Fruit fly (Drosophila melanogaster): Measurements from ENCODE around the gene CG11068.

Gene CG11068

dm6 chrX:13994783-13995341 lies 39.8 kb downstream of the CG11068 start (continued):
- TF ChIP-seq vri (GFP tag; optimal IDR thresholded peaks at IDR 0.05), result peak; percentile 58
- TF ChIP-seq pdm3 (GFP tag; optimal IDR thresholded peaks at IDR 0.05), result peak; percentile 37
- peak; percentile 52 for TF ChIP-seq Sox14 (GFP tag; optimal IDR thresholded peaks at IDR 0.05)
- peak; percentile 75 for TF ChIP-seq CG8119 (GFP tag; IDR thresholded peaks at IDR 0.05)
- TF ChIP-seq fkh (GFP tag; optimal IDR thresholded peaks at IDR 0.05), result peak; percentile 89
- no peak for TF ChIP-seq Hr39 (GFP tag; optimal IDR thresholded peaks at IDR 0.05)
- TF ChIP-seq CG6808 (GFP tag; optimal IDR thresholded peaks at IDR 0.05), result peak; percentile 88
- peak; percentile 36; the same call in 1 of the 2 replicates for TF ChIP-seq Gug (GFP tag; IDR thresholded peaks at IDR 0.05)
- peak; percentile 59 for TF ChIP-seq CG3919 (GFP tag; optimal IDR thresholded peaks at IDR 0.05)
- peak; percentile 19 for TF ChIP-seq dsx (GFP tag; optimal IDR thresholded peaks at IDR 0.05; ENCODE audit: poor library complexity, severe bottlenecking)
- TF ChIP-seq achi (GFP tag; optimal IDR thresholded peaks at IDR 0.05), result peak; percentile 39
- peak; percentile 63 for TF ChIP-seq CG15336 (GFP tag; IDR thresholded peaks at IDR 0.05)
- peak; percentile 70 for TF ChIP-seq CG9139 (GFP tag; optimal IDR thresholded peaks at IDR 0.05)
- no peak for TF ChIP-seq Hr38 (GFP tag; optimal IDR thresholded peaks at IDR 0.05)
- peak; percentile 17 for TF ChIP-seq Met (GFP tag; optimal IDR thresholded peaks at IDR 0.05)
- TF ChIP-seq CG11902 (GFP tag; optimal IDR thresholded peaks at IDR 0.05), result no peak
- peak; percentile 58 for TF ChIP-seq net (GFP tag; optimal IDR thresholded peaks at IDR 0.05)

dm6 chrX:13995977-13996723 lies 41.1 kb downstream of the CG11068 start, which contains the start of gene ben:
Gene ben, plus strand, starts transcription at chrX:13996345.
- TF ChIP-seq CG7368 (GFP tag; optimal IDR thresholded peaks at IDR 0.05), result peak; percentile 62
- TF ChIP-seq Eip75B (GFP tag; optimal IDR thresholded peaks at IDR 0.05), result peak; percentile 74
- peak; percentile 79 for TF ChIP-seq CG34406 (GFP tag; optimal IDR thresholded peaks at IDR 0.05)
- peak; percentile 83 for TF ChIP-seq Ets21C (GFP tag; optimal IDR thresholded peaks at IDR 0.05)
- peak; percentile 45 for TF ChIP-seq vri (GFP tag; optimal IDR thresholded peaks at IDR 0.05)
- TF ChIP-seq CG6808 (GFP tag; optimal IDR thresholded peaks at IDR 0.05), result peak; percentile 72
- TF ChIP-seq topi (GFP tag; optimal IDR thresholded peaks at IDR 0.05), result peak; percentile 82
- peak; percentile 84 for TF ChIP-seq Met (GFP tag; optimal IDR thresholded peaks at IDR 0.05)
- TF ChIP-seq dsx (GFP tag; optimal IDR thresholded peaks at IDR 0.05; ENCODE audit: poor library complexity, severe bottlenecking), result peak; percentile 65
- TF ChIP-seq Eip93F (GFP tag; optimal IDR thresholded peaks at IDR 0.05), result no peak
- TF ChIP-seq lz (GFP tag; optimal IDR thresholded peaks at IDR 0.05), result peak; percentile 88
- TF ChIP-seq Eip78C (GFP tag), result peak; percentile 88
- TF ChIP-seq CG3919 (GFP tag; optimal IDR thresholded peaks at IDR 0.05), result peak; percentile 70
- peak; percentile 40 for TF ChIP-seq CG9139 (GFP tag; optimal IDR thresholded peaks at IDR 0.05)
- TF ChIP-seq Hr39 (GFP tag; optimal IDR thresholded peaks at IDR 0.05), result peak; percentile 88
- peak; percentile 83 for TF ChIP-seq cyc (GFP tag; optimal IDR thresholded peaks at IDR 0.05)
- peak; percentile 95 for TF ChIP-seq svp (GFP tag)
- TF ChIP-seq CG6276 (GFP tag; optimal IDR thresholded peaks at IDR 0.05), result peak; percentile 42
- peak; percentile 56 for TF ChIP-seq dac (GFP tag; optimal IDR thresholded peaks at IDR 0.05)
- peak; percentile 86 for TF ChIP-seq CG32006 (GFP tag; optimal IDR thresholded peaks at IDR 0.05)
- TF ChIP-seq Blimp-1 (GFP tag; optimal IDR thresholded peaks at IDR 0.05), result peak; percentile 64
- peak; percentile 65 for TF ChIP-seq CG1621 (tag; optimal IDR thresholded peaks at IDR 0.05)
- peak; percentile 61 to 64 for TF ChIP-seq salr (GFP tag; optimal IDR thresholded peaks at IDR 0.05)
- peak; percentile 80 for TF ChIP-seq eg (GFP tag; IDR thresholded peaks at IDR 0.05)
- peak; percentile 71 for TF ChIP-seq fd59A (GFP tag; optimal IDR thresholded peaks at IDR 0.05)
- TF ChIP-seq CG11762 (GFP tag; optimal IDR thresholded peaks at IDR 0.05; ENCODE audit: insufficient read depth), result peak; percentile 66
- peak; percentile 65 for TF ChIP-seq CG8632 (GFP tag; optimal IDR thresholded peaks at IDR 0.05)
- TF ChIP-seq CG6163 (GFP tag; IDR thresholded peaks at IDR 0.05), result peak; percentile 87
- TF ChIP-seq Sox14 (GFP tag; optimal IDR thresholded peaks at IDR 0.05), result peak; percentile 89
- peak; percentile 41 for TF ChIP-seq fkh (GFP tag; optimal IDR thresholded peaks at IDR 0.05)
- TF ChIP-seq spab (GFP tag; optimal IDR thresholded peaks at IDR 0.05), result peak; percentile 60
- peak; percentile 43 for TF ChIP-seq Lpt (GFP tag; optimal IDR thresholded peaks at IDR 0.05)
- TF ChIP-seq pdm3 (GFP tag; optimal IDR thresholded peaks at IDR 0.05), result peak; percentile 87
- peak; percentile 69 for TF ChIP-seq CG11294 (GFP tag; IDR thresholded peaks at IDR 0.05)
- TF ChIP-seq Ets96B (tag; optimal IDR thresholded peaks at IDR 0.05), result peak; percentile 65
- TF ChIP-seq CG31627 (GFP tag; optimal IDR thresholded peaks at IDR 0.05), result peak; percentile 88
- TF ChIP-seq acj6 (GFP tag; optimal IDR thresholded peaks at IDR 0.05), result peak; percentile 83
- peak; percentile 71 for TF ChIP-seq CG8119 (GFP tag; IDR thresholded peaks at IDR 0.05)
- TF ChIP-seq CG10631 (GFP tag; optimal IDR thresholded peaks at IDR 0.05), result peak; percentile 82
- peak; percentile 51; the same call in 1 of the 2 replicates for TF ChIP-seq CG15336 (GFP tag; IDR thresholded peaks at IDR 0.05)
- peak; percentile 49 for TF ChIP-seq net (GFP tag; optimal IDR thresholded peaks at IDR 0.05)
